Worm (Caenorhabditis elegans) whole organism, L4 larva: ENCODE measurements around the gene T04C10.3.
A peak's percentile ranks its signal among the peaks of the same experiment; 100 is the strongest.

Experiments used
- F10B5.3 ChIP-seq: sonication (generic microtip); optimal IDR thresholded peaks from 2 replicates; lab custom pipeline; 2016; ENCODE audit warnings: mild to moderate bottlenecking, missing genetic modification characterization, missing compliant biosample characterization
- F37D6.2 ChIP-seq: sonication (generic microtip); optimal IDR thresholded peaks from 2 replicates; lab custom pipeline; 2016; ENCODE audit warnings: mild to moderate bottlenecking, missing genetic modification characterization, missing compliant biosample characterization
- F44E2.7 ChIP-seq: fragments of 200-800 bp; sonication (Bioruptor generic); IDR thresholded peaks from 2 replicates; pipeline ENCODE4 v2.1.2; 2022; ENCODE audit warnings: missing genetic modification characterization, missing compliant biosample characterization
- T26A8.4 ChIP-seq: fragments of 200-800 bp; sonication (Bioruptor generic); IDR thresholded peaks from 2 replicates; pipeline ENCODE4 v1.3.6; 2022; ENCODE audit warnings: missing genetic modification characterization, missing compliant biosample characterization
- Y5F2A.4 ChIP-seq: fragments of 200-800 bp; sonication (Bioruptor generic); optimal IDR thresholded peaks from 2 replicates; lab custom pipeline; 2018; ENCODE audit warnings: mild to moderate bottlenecking, missing genetic modification characterization, missing compliant biosample characterization
- ZK337.2 ChIP-seq: fragments of 200-800 bp; sonication (Bioruptor generic); IDR thresholded peaks from 2 replicates; pipeline ENCODE4 v1.3.6; 2022; ENCODE audit warnings: missing genetic modification reagents, missing genetic modification characterization, missing compliant biosample characterization
- ZK546.5 ChIP-seq, 2 experiments: sonication (generic microtip); optimal IDR thresholded peaks; 2 replicates each; lab custom pipeline; 2017; ENCODE audit warnings: missing biosample characterization in 2 of 2, missing genetic modification characterization in 2 of 2
- aha-1 ChIP-seq: fragments of 150-350 bp; peaks from one replicate; lab custom pipeline; 2014; ENCODE audit warnings: missing biosample characterization, missing genetic modification characterization
- aly-2 ChIP-seq: sonication (generic microtip); optimal IDR thresholded peaks from 2 replicates; lab custom pipeline; 2018; ENCODE audit warnings: missing biosample characterization, missing genetic modification characterization
- ama-1 ChIP-seq: fragments of 150-350 bp; optimal IDR thresholded peaks from 2 replicates; lab custom pipeline; 2014; ENCODE audit warnings: inconsistent platforms, mixed read lengths
- arid-1 ChIP-seq: fragments of 200-800 bp; sonication (Bioruptor generic); conservative IDR thresholded peaks from 2 replicates; pipeline ENCODE4 v1.3.6; 2022; ENCODE audit warnings: missing genetic modification reagents, missing genetic modification characterization, missing compliant biosample characterization
- attf-4 ChIP-seq: sonication (generic microtip); optimal IDR thresholded peaks from 3 replicates; lab custom pipeline; 2017; ENCODE audit warnings: missing biosample characterization, missing genetic modification characterization
- ceh-44 ChIP-seq: fragments of 200-800 bp; sonication (Bioruptor generic); IDR thresholded peaks from 2 replicates; pipeline ENCODE4 v1.3.6; 2022; ENCODE audit warnings: missing genetic modification reagents, missing genetic modification characterization, missing compliant biosample characterization
- ces-1 ChIP-seq: fragments of 150-350 bp; sonication (generic microtip); optimal IDR thresholded peaks from 4 replicates; lab custom pipeline; 2014; ENCODE audit warnings: missing biosample characterization, missing genetic modification reagents, missing genetic modification characterization
- daf-12 ChIP-seq: fragments of 150-350 bp; optimal IDR thresholded peaks from 2 replicates; lab custom pipeline; 2014; ENCODE audit warnings: missing biosample characterization, missing genetic modification reagents, missing genetic modification characterization
- daf-19 ChIP-seq: fragments of 200-800 bp; sonication (Bioruptor generic); conservative IDR thresholded peaks from 2 replicates; pipeline ENCODE4 v1.3.6; 2022; ENCODE audit warnings: missing genetic modification characterization, missing compliant biosample characterization
- dmd-9 ChIP-seq: fragments of 200-800 bp; sonication (Bioruptor generic); IDR thresholded peaks from 2 replicates; pipeline ENCODE4 v1.3.6; 2022; ENCODE audit warnings: missing genetic modification reagents, missing genetic modification characterization, missing compliant biosample characterization
- dpl-1 ChIP-seq: fragments of 150-350 bp; optimal IDR thresholded peaks from 2 replicates; lab custom pipeline; 2014; ENCODE audit warnings: missing biosample characterization, missing genetic modification reagents, missing genetic modification characterization
- duxl-1 ChIP-seq: sonication (generic microtip); optimal IDR thresholded peaks from 2 replicates; lab custom pipeline; 2016; ENCODE audit warnings: mild to moderate bottlenecking, missing genetic modification characterization, moderate library complexity, missing compliant biosample characterization; ENCODE audit not compliant: poor library complexity
- egl-27 ChIP-seq: sonication (generic microtip); optimal IDR thresholded peaks from 3 replicates; lab custom pipeline; 2017; ENCODE audit warnings: missing biosample characterization, missing genetic modification reagents, missing genetic modification characterization
- egl-43 ChIP-seq: fragments of 200-800 bp; sonication (Bioruptor generic); IDR thresholded peaks from 2 replicates; pipeline ENCODE4 v1.3.6; 2022; ENCODE audit warnings: missing genetic modification reagents, missing genetic modification characterization, missing compliant biosample characterization
- fkh-10 ChIP-seq: fragments of 150-350 bp; optimal IDR thresholded peaks from 2 replicates; lab custom pipeline; 2014; ENCODE audit warnings: missing biosample characterization, missing genetic modification reagents, missing genetic modification characterization
- hif-1 ChIP-seq, 2 experiments: sonication (generic microtip); optimal IDR thresholded peaks; 2 replicates each; lab custom pipeline; 2016 to 2017; ENCODE audit warnings: missing compliant biosample characterization in 2 of 2, missing genetic modification characterization in 2 of 2, missing genetic modification reagents in 2 of 2, missing genotype in 2 of 2, mild to moderate bottlenecking in 1 of 2
- hlh-11 ChIP-seq: fragments of 200-800 bp; sonication (Bioruptor generic); optimal IDR thresholded peaks from 2 replicates; lab custom pipeline; 2018; ENCODE audit warnings: mild to moderate bottlenecking, missing genetic modification characterization, missing compliant biosample characterization
- hlh-30 ChIP-seq: sonication (generic microtip); optimal IDR thresholded peaks from 2 replicates; lab custom pipeline; 2017; ENCODE audit warnings: antibody characterized with exemption, mild to moderate bottlenecking, missing genetic modification characterization, missing compliant biosample characterization; ENCODE audit not compliant: insufficient read depth
- lin-15B ChIP-seq: fragments of 150-350 bp; sonication (generic microtip); optimal IDR thresholded peaks from 3 replicates; lab custom pipeline; 2014; ENCODE audit warnings: missing biosample characterization, missing genetic modification characterization
- lin-29 ChIP-seq: fragments of 200-800 bp; sonication (Bioruptor generic); IDR thresholded peaks from 2 replicates; pipeline ENCODE4 v1.3.6; 2022; ENCODE audit warnings: missing genetic modification reagents, missing genetic modification characterization, missing compliant biosample characterization
- lin-38 ChIP-seq: fragments of 200-800 bp; sonication (Bioruptor generic); IDR thresholded peaks from 2 replicates; pipeline ENCODE4 v1.3.6; 2022; ENCODE audit warnings: missing genetic modification reagents, missing genetic modification characterization, missing compliant biosample characterization
- lin-39 ChIP-seq: fragments of 150-350 bp; optimal IDR thresholded peaks from 2 replicates; lab custom pipeline; 2014; ENCODE audit warnings: missing biosample characterization, missing genetic modification reagents, missing genetic modification characterization
- nhr-25 ChIP-seq: sonication (generic microtip); optimal IDR thresholded peaks from 2 replicates; lab custom pipeline; 2017; ENCODE audit warnings: missing genetic modification characterization, mild to moderate bottlenecking, missing compliant biosample characterization, antibody characterized with exemption, moderate library complexity, borderline replicate concordance; ENCODE audit not compliant: insufficient read depth
- nhr-28 ChIP-seq: fragments of 150-350 bp; optimal IDR thresholded peaks from 2 replicates; lab custom pipeline; 2014; ENCODE audit warnings: missing biosample characterization, missing genetic modification characterization
- nhr-42 ChIP-seq: fragments of 200-800 bp; sonication (Bioruptor generic); IDR thresholded peaks from 2 replicates; pipeline ENCODE4 v1.3.6; 2022; ENCODE audit warnings: missing genetic modification characterization, missing compliant biosample characterization
- nhr-6 ChIP-seq: fragments of 150-350 bp; optimal IDR thresholded peaks from 2 replicates; lab custom pipeline; 2014; ENCODE audit warnings: missing biosample characterization, missing genetic modification characterization
- nhr-76 ChIP-seq: fragments of 150-350 bp; optimal IDR thresholded peaks from 2 replicates; lab custom pipeline; 2014; ENCODE audit warnings: missing biosample characterization, missing genetic modification characterization
- nhr-77 ChIP-seq: fragments of 150-350 bp; optimal IDR thresholded peaks from 2 replicates; lab custom pipeline; 2014; ENCODE audit warnings: missing biosample characterization, missing genetic modification characterization
- php-3 ChIP-seq: fragments of 200-800 bp; sonication (Bioruptor generic); IDR thresholded peaks from 2 replicates; pipeline ENCODE4 v1.3.6; 2022; ENCODE audit warnings: missing genetic modification reagents, missing genetic modification characterization, missing compliant biosample characterization
- pqm-1 ChIP-seq: sonication (generic microtip); optimal IDR thresholded peaks from 2 replicates; lab custom pipeline; 2017; ENCODE audit warnings: missing biosample characterization, missing genetic modification characterization
- rbr-2 ChIP-seq: sonication (generic microtip); optimal IDR thresholded peaks from 2 replicates; lab custom pipeline; 2016; ENCODE audit warnings: missing genotype, missing genetic modification characterization, missing compliant biosample characterization
- sdz-12 ChIP-seq: fragments of 200-800 bp; sonication (Bioruptor generic); optimal IDR thresholded peaks from 2 replicates; lab custom pipeline; 2018; ENCODE audit warnings: mild to moderate bottlenecking, missing genetic modification characterization, missing compliant biosample characterization
- set-16 ChIP-seq: fragments of 200-800 bp; sonication (Bioruptor generic); IDR thresholded peaks from 2 replicates; pipeline ENCODE4 v1.3.6; 2022; ENCODE audit warnings: missing genetic modification reagents, missing genetic modification characterization, missing compliant biosample characterization
- spr-3 ChIP-seq: fragments of 200-800 bp; sonication (Bioruptor generic); optimal IDR thresholded peaks from 2 replicates; lab custom pipeline; 2018; ENCODE audit warnings: mild to moderate bottlenecking, missing genetic modification characterization, missing compliant biosample characterization
- tra-1 ChIP-seq: fragments of 200-800 bp; sonication (Bioruptor generic); IDR thresholded peaks from 2 replicates; pipeline ENCODE4 v1.3.6; 2022; ENCODE audit warnings: missing genetic modification reagents, missing genetic modification characterization, missing compliant biosample characterization
- unc-130 ChIP-seq: sonication (generic microtip); optimal IDR thresholded peaks from 2 replicates; lab custom pipeline; 2016; ENCODE audit warnings: missing genetic modification reagents, missing genetic modification characterization, missing compliant biosample characterization
- unc-39 ChIP-seq: sonication (generic microtip); optimal IDR thresholded peaks from 2 replicates; lab custom pipeline; 2017; ENCODE audit warnings: missing biosample characterization, missing genetic modification characterization
- unc-62 ChIP-seq, 3 experiments: fragments of 150-350 bp in 1 of 3; sonication (generic microtip); optimal IDR thresholded peaks in 2 of 3; peaks in 1 of 3; 1 replicate in 1 of 3; 2 replicates in 2 of 3; lab custom pipeline; 2014 to 2017; ENCODE audit warnings: missing biosample characterization in 3 of 3, missing genetic modification characterization in 3 of 3, missing genetic modification reagents in 3 of 3, missing genotype in 1 of 3
- vab-7 ChIP-seq: fragments of 200-800 bp; sonication (Bioruptor generic); IDR thresholded peaks from 2 replicates; pipeline ENCODE4 v1.3.6; 2022; ENCODE audit warnings: missing genetic modification reagents, missing genetic modification characterization, missing compliant biosample characterization
- zip-11 ChIP-seq: fragments of 200-800 bp; sonication (Bioruptor generic); IDR thresholded peaks from 2 replicates; pipeline ENCODE4 v1.3.6; 2022; ENCODE audit warnings: missing genetic modification characterization, missing compliant biosample characterization
- ztf-11 ChIP-seq: fragments of 150-350 bp; optimal IDR thresholded peaks from 2 replicates; lab custom pipeline; 2014; ENCODE audit warnings: missing biosample characterization, missing genetic modification characterization
- ztf-7 ChIP-seq: fragments of 150-350 bp; optimal IDR thresholded peaks from 2 replicates; lab custom pipeline; 2014; ENCODE audit warnings: missing biosample characterization, missing genetic modification characterization

T04C10.3 gene

DNA sequence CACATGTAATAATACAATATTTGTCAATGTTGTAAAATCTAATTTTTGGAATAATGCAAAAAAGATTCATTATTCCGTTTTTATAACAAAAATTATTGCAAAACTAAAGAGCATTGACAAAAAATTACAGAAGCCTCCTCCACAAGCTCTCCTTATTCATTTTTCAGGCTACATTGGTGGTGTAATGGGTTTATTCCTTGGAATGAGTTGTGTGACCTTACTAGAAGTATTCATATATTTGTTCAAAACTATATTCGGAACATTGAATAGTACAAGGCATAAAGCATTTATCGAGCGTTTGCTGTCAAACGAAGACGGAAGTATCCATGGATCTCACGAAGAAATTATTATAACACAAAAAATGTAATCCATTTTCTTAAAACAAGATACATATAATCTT, 39.7 kb downstream of the T04C10.3 start:
- peak in 1 of 2 experiments; percentile 26 for TF ChIP-seq unc-62 (GFP tag; optimal IDR thresholded peaks at IDR 0.05 in 1 of 2; lab: Kevin White, UChicago)
- TF ChIP-seq unc-62 (tag; optimal IDR thresholded peaks at IDR 0.05; lab: Kevin White, UChicago), result no peak
- TF ChIP-seq aha-1 (tag; lab: Kevin White, UChicago), result no peak

DNA sequence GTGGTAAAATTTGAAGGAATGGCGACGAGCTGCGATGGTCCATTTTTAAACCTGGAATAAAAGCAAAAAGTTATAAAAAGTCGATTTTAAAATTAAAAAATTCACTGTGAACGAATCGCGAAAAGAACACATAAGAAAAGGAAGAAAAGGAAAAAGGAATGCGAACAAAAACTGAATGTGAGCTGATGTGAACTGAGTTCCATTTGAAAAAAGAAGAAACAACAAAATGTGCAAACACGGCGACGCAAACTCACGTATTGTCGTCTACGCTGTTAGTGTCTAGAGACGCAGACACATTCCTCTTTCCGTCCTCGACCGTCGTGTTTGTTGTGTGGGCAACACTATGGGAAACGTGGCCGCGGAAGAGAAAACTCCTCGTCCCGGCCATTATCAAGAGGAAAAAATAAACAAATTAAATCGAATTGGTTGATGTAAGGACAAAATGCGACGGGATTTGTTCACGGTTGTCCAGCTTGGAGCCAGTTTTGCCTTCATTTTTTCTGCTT, 41.6 kb downstream of the T04C10.3 start, which contains the start of the genes C27C12.1 and C27C12.4:
Gene C27C12.1 (minus strand): TSS at position 51 of the 506 bp plus-strand sequence.
Gene C27C12.4 (plus strand): TSS at position 375 of the 506 bp plus-strand sequence.
- TF ChIP-seq nhr-6 (tag; lab: Kevin White, UChicago) (peak; percentile 76), fkh-10 (GFP tag; lab: Kevin White, UChicago) (peak; percentile 78), nhr-77 (peak; percentile 88), lin-39 (tag; lab: Kevin White, UChicago) (no peak), daf-12 (no peak), egl-43 (GFP tag; lab: Robert Waterston, UW) (no peak), F37D6.2 (tag; lab: Kevin White, UChicago) (peak; percentile 58), pqm-1 (tag; lab: Kevin White, UChicago) (no peak), nhr-42 (GFP tag; lab: Robert Waterston, UW) (0 out of 2 replicates have a peak, but pooled peaks have one; percentile 40), attf-4 (tag; lab: Kevin White, UChicago) (no peak), dmd-9 (GFP tag; lab: Robert Waterston, UW) (0 out of 2 replicates have a peak, but pooled peaks have one; percentile 18), nhr-25 (tag; lab: Kevin White, UChicago) (peak; percentile 31), ZK337.2 (GFP tag; lab: Robert Waterston, UW) (no peak), aly-2 (tag; lab: Kevin White, UChicago) (no peak), spr-3 (no peak), vab-7 (GFP tag; lab: Robert Waterston, UW) (no peak), arid-1 (GFP tag; lab: Robert Waterston, UW) (no peak; the same call in 1 of the 2 replicates), duxl-1 (tag; lab: Kevin White, UChicago) (peak; percentile 76), ztf-7 (tag; lab: Kevin White, UChicago) (peak; percentile 57), php-3 (no peak), hif-1 (tag; optimal IDR thresholded peaks at IDR 0.05; lab: Kevin White, UChicago) (peak in 1 of 2 experiments; percentile 86), rbr-2 (tag; lab: Kevin White, UChicago) (peak; percentile 86), unc-130 (GFP tag; lab: Kevin White, UChicago) (peak; percentile 33), zip-11 (GFP tag; lab: Robert Waterston, UW) (no peak), unc-39 (no peak), Y5F2A.4 (GFP tag; lab: Kevin White, UChicago) (no peak), ZK546.5 (tag; optimal IDR thresholded peaks at IDR 0.05; lab: Kevin White, UChicago) (no peak), egl-27 (tag; lab: Kevin White, UChicago) (no peak), T26A8.4 (GFP tag; lab: Robert Waterston, UW) (peak; percentile 69), F44E2.7 (GFP tag; lab: Robert Waterston, UW) (no peak), lin-29 (GFP tag; lab: Robert Waterston, UW) (no peak), nhr-28 (tag; lab: Kevin White, UChicago) (peak; percentile 90), lin-38 (no peak; the same call in 1 of the 2 replicates), nhr-76 (tag; lab: Kevin White, UChicago) (no peak), ces-1 (no peak), hlh-30 (tag; lab: Kevin White, UChicago) (peak; percentile 86), F10B5.3 (no peak), tra-1 (no peak), ama-1 (lab: Kevin White, UChicago) (no peak), hlh-11 (tag; lab: Kevin White, UChicago) (peak; percentile 90), ceh-44 (GFP tag; lab: Robert Waterston, UW) (no peak), sdz-12 (GFP tag; lab: Kevin White, UChicago) (no peak), daf-19 (GFP tag; lab: Robert Waterston, UW) (no peak), ztf-11 (tag; lab: Kevin White, UChicago) (no peak), lin-15B (tag; lab: Kevin White, UChicago) (no peak), dpl-1 (GFP tag; lab: Kevin White, UChicago) (peak; percentile 71), set-16 (GFP tag; lab: Robert Waterston, UW) (no peak)
